Worm (Caenorhabditis elegans): ENCODE data around the gene com-1.
A peak's percentile ranks its signal among the peaks of the same experiment; 100 is the strongest.

com-1 gene

DNA sequence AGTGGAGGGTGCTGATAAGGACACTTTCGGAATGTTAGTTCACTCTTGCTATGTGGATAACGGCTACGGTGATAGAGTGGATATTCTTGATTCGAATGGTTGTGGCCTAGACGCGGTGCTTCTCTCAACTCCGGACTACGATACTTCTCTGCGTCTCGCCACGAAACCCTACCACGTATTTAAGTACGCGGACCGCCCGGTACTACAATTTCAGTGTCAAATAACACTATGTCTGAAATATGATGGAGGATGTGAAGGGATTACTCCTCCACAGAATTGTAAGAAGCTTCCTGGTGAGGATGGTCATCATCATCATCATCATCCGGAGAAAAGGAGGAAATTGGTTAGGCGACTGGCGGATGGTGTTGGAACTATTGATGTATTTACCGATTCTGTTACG is 18.8 kb downstream of the com-1 start:
- TF ChIP-seq nhr-11 (tag; optimal IDR thresholded peaks at IDR 0.05) (no peak), ztf-1 (GFP tag; conservative IDR thresholded peaks at IDR 0.05) (no peak), lin-39 (tag; optimal IDR thresholded peaks at IDR 0.05) (no peak), snpc-4 (tag; optimal IDR thresholded peaks at IDR 0.05) (no peak), mbf-1 (tag; optimal IDR thresholded peaks at IDR 0.05) (no peak), nhr-23 (tag; optimal IDR thresholded peaks at IDR 0.05) (no peak), ceh-16 (tag; optimal IDR thresholded peaks at IDR 0.05) (no peak), gmeb-1 (tag; optimal IDR thresholded peaks at IDR 0.05) (no peak), elt-3 (tag; optimal IDR thresholded peaks at IDR 0.05) (no peak), ztf-11 (tag; optimal IDR thresholded peaks at IDR 0.05) (no peak), mab-5 (tag; optimal IDR thresholded peaks at IDR 0.05) (no peak)

DNA sequence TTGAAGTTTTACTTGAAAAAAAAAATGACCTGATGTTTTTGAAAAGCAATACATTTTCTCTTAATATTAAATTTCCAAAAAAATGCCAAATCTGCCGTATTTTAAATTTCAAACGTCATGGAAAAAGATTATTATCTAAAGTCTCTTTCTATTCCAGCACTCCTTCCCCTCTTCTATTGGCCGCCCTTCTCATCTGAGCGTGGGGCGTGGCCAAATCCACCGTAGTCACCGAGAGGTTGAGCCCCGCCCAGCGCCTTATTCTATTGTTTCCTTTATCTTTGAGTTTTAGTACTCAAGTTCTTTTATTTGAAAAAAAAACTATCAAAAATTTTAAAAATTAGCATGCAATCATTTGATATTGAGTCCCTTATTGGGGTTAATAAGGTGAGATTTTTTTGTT is 23.9 kb downstream of the com-1 start, which contains the start of gene vab-7:
TSS of gene vab-7 (plus strand) at position 301 of the 400 bp plus-strand sequence.
- TF ChIP-seq dmd-4 (tag; optimal IDR thresholded peaks at IDR 0.05) (no peak), zag-1 (tag; optimal IDR thresholded peaks at IDR 0.05) (no peak), lsy-2 (tag; optimal IDR thresholded peaks at IDR 0.05) (no peak), nhr-12 (tag; optimal IDR thresholded peaks at IDR 0.05) (no peak)

DNA sequence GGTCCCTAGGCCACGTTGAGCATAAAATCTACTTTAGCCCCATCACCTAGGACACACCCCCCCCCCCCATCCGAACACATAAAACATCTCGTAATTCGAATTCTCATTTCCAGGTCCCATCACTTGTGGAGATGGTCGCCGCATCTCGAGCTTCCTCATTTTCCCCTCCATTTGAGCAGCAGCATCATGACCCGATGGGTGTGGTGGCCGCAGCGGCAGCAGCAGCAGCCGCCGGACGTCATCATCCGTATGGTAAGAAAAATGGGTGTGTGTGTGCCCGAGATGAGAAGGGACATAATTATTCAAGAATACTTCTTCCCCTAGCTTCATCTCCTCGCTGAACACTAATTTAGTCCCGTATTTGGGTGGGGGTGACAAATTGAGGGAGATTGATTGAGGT is 25.3 kb downstream of the com-1 start:
- TF ChIP-seq ztf-1 (GFP tag; conservative IDR thresholded peaks at IDR 0.05) = no peak
- TF ChIP-seq lin-39 (tag; optimal IDR thresholded peaks at IDR 0.05) = no peak
- no peak for TF ChIP-seq dmd-4 (tag; optimal IDR thresholded peaks at IDR 0.05)
- no peak for TF ChIP-seq nhr-21 (tag; optimal IDR thresholded peaks at IDR 0.05)
- no peak for TF ChIP-seq F13H6.1 (tag; optimal IDR thresholded peaks at IDR 0.05)
- TF ChIP-seq sma-3 (GFP tag; optimal IDR thresholded peaks at IDR 0.05) = no peak
- TF ChIP-seq blmp-1 (tag; optimal IDR thresholded peaks at IDR 0.05; ENCODE audit: insufficient read depth) = no peak
- no peak for TF ChIP-seq zag-1 (tag; optimal IDR thresholded peaks at IDR 0.05)
- TF ChIP-seq peb-1 (tag; optimal IDR thresholded peaks at IDR 0.05) = no peak
- no peak for TF ChIP-seq mdl-1 (tag; optimal IDR thresholded peaks at IDR 0.05)
- TF ChIP-seq lin-13 (GFP tag; optimal IDR thresholded peaks at IDR 0.05) = no peak
- no peak for TF ChIP-seq C34F6.9 (tag; optimal IDR thresholded peaks at IDR 0.05)
- no peak for TF ChIP-seq ztf-4 (tag; optimal IDR thresholded peaks at IDR 0.05)

DNA sequence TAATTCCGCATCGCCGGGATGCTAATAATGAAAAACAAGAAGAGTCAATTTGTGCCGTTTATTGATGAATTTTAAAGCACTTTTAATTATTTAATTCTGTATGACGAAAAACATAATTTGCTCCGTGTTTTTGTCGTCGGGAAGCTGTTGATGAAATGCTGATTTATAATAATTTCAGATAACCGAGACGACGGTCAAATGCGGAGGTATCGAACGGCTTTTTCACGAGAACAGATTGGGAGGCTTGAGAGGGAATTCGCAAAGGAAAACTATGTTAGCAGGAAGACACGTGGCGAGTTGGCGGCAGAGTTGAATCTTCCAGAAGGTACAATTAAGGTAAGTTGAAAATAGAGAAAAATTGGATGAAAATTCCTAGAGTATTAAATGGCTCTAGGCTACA is 27.4 kb downstream of the com-1 start:
- TF ChIP-seq nhr-10 (tag; optimal IDR thresholded peaks at IDR 0.05) = no peak
- TF ChIP-seq sem-4 (tag; optimal IDR thresholded peaks at IDR 0.05) = no peak
- no peak for TF ChIP-seq ztf-11 (tag; optimal IDR thresholded peaks at IDR 0.05)
- TF ChIP-seq skn-1 (tag; optimal IDR thresholded peaks at IDR 0.05) = no peak
- no peak for TF ChIP-seq lsy-2 (tag; optimal IDR thresholded peaks at IDR 0.05)
- no peak for TF ChIP-seq gmeb-1 (tag; optimal IDR thresholded peaks at IDR 0.05)
- no peak for TF ChIP-seq zag-1 (tag; optimal IDR thresholded peaks at IDR 0.05)

DNA sequence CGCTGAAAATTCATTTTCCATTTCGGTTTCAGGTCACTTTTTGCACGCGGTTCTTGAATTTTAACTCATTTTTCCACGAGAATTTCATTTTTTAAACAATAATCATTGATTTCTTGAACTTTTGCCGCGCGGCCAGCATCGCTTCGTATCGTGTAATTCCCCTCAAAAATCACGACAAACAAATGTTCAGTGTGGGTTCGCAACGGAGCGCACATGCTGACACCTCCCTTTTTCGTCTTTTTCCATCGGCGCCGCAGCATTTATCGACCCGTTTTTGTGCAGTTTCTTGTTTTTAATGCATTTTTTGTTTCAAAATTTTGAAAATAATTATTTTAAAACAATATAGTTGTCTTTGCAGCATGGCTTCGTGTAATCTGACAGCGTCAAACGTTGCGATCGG is 34.7 kb downstream of the com-1 start, which contains the start of gene M142.5:
TSS of gene M142.5 (plus strand) at position 352 of the 400 bp plus-strand sequence.
- TF ChIP-seq nhr-6 (tag; optimal IDR thresholded peaks at IDR 0.05) = no peak
- TF ChIP-seq sma-3 (GFP tag; optimal IDR thresholded peaks at IDR 0.05) = peak; percentile 22
- TF ChIP-seq crh-2 (tag; optimal IDR thresholded peaks at IDR 0.05) = no peak
- no peak for TF ChIP-seq unc-62 (GFP tag; optimal IDR thresholded peaks at IDR 0.05)
- TF ChIP-seq lsy-2 (tag; optimal IDR thresholded peaks at IDR 0.05) = peak in 1 of 2 experiments; percentile 34
- peak; percentile 39 for TF ChIP-seq unc-55 (GFP tag; optimal IDR thresholded peaks at IDR 0.05)
- peak; percentile 47 for TF ChIP-seq C34F6.9 (tag; optimal IDR thresholded peaks at IDR 0.05)
- TF ChIP-seq zag-1 (tag; optimal IDR thresholded peaks at IDR 0.05) = no peak

DNA sequence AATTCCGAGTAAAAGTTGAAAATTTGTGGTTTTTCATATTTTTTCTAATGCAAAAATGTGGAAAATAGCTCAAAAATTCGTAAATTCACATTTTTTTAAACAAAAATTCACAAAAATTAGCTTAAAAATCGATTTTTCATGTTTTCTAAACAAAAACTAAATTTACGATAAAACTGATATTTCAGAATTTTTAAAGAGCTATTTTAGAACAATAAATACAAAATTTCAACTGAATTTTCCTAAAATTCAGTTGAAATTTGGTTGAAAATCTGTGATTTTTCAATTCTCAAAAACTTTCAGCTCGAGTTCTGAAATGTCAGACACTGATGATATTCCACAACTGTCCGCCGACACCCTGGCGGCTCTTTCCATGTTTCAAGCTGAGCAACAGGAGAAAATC is 37.2 kb downstream of the com-1 start, which contains the start of gene M142.8:
TSS of gene M142.8 (plus strand) at position 301 of the 400 bp plus-strand sequence.
- TF ChIP-seq egl-27 (tag; optimal IDR thresholded peaks at IDR 0.05) (no peak), nhr-77 (tag; optimal IDR thresholded peaks at IDR 0.05) (no peak), ceh-82 (tag; optimal IDR thresholded peaks at IDR 0.05) (no peak), ztf-1 (GFP tag; conservative IDR thresholded peaks at IDR 0.05) (no peak), lin-11 (tag; optimal IDR thresholded peaks at IDR 0.05) (no peak), blmp-1 (tag; optimal IDR thresholded peaks at IDR 0.05; ENCODE audit: insufficient read depth) (no peak), ceh-16 (tag; optimal IDR thresholded peaks at IDR 0.05) (no peak), nhr-21 (tag; optimal IDR thresholded peaks at IDR 0.05) (no peak)
